Worm (Caenorhabditis elegans) whole organism, midembryonic: Measurements from ENCODE around the gene msi-1.

ENCODE experiments used
- T22C8.4 ChIP-seq: fragments of 200-800 bp; sonication (Bioruptor generic); IDR thresholded peaks from 2 replicates; pipeline ENCODE4 v1.3.6; 2022; ENCODE audit warnings: missing genetic modification characterization, missing compliant biosample characterization
- cog-1 ChIP-seq: sonication (generic microtip); optimal IDR thresholded peaks from 2 replicates; lab custom pipeline; 2016; ENCODE audit warnings: missing genetic modification characterization, missing compliant biosample characterization
- flt-1 ChIP-seq: fragments of 200-800 bp; sonication (Bioruptor generic); IDR thresholded peaks from 2 replicates; pipeline ENCODE4 v1.3.6; 2022; ENCODE audit warnings: missing genetic modification characterization, missing compliant biosample characterization
- klf-2 ChIP-seq: fragments of 200-800 bp; sonication (Bioruptor generic); conservative IDR thresholded peaks from 2 replicates; pipeline ENCODE4 v1.3.6; 2022; ENCODE audit warnings: missing genetic modification reagents, missing genetic modification characterization, missing compliant biosample characterization
- med-1 ChIP-seq: sonication (generic microtip); optimal IDR thresholded peaks from 2 replicates; lab custom pipeline; 2017; ENCODE audit warnings: missing genetic modification characterization, mild to moderate bottlenecking, missing compliant biosample characterization, antibody characterized with exemption, missing genetic modification reagents; ENCODE audit not compliant: insufficient read depth
- ref-1 ChIP-seq: fragments of 200-800 bp; sonication (Bioruptor generic); conservative IDR thresholded peaks from 2 replicates; pipeline ENCODE4 v1.3.6; 2022; ENCODE audit warnings: missing genetic modification reagents, missing genetic modification characterization, missing compliant biosample characterization
- tab-1 ChIP-seq: fragments of 200-800 bp; sonication (Bioruptor generic); IDR thresholded peaks from 2 replicates; pipeline ENCODE4 v1.3.6; 2022; ENCODE audit warnings: missing genetic modification characterization, missing compliant biosample characterization
- ztf-23 ChIP-seq: fragments of 200-800 bp; sonication (Bioruptor generic); IDR thresholded peaks from 2 replicates; pipeline ENCODE4 v1.3.6; 2022; ENCODE audit warnings: missing genetic modification reagents, missing genetic modification characterization, missing compliant biosample characterization
- ztf-29 ChIP-seq: fragments of 200-800 bp; sonication (Bioruptor generic); IDR thresholded peaks from 2 replicates; pipeline ENCODE4 v1.3.6; 2022; ENCODE audit warnings: missing genetic modification reagents, missing genetic modification characterization, missing compliant biosample characterization

DNA sequence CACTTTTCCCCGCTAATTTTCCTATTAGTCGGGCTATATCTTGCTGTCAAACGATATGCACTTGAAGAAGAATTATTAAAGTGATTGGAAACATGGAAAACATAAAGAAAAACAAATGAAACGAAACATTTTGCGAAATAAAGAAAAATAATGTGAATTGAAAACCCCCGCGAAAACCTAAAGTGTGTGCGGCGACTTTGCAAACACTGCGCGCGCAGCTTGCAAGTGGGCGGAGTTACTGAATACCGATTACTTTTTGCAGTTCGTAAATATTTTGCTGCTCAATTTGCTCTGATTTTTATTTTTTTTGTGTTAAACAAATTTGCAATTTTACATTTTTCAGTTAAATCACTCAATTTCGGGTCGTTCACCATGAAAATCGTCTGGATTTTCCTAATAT lies 59.6 kb downstream of the msi-1 start, which contains the start of gene ccdc-47:
- peak; percentile 88 for TF ChIP-seq tab-1
- TF ChIP-seq ztf-23 = peak; percentile 89
- TF ChIP-seq ztf-29 (GFP tag; lab: Robert Waterston, UW) = no peak
- peak; percentile 66 for TF ChIP-seq T22C8.4
- TF ChIP-seq flt-1 (GFP tag; lab: Robert Waterston, UW) = peak; percentile 93
- TF ChIP-seq cog-1 (tag; lab: Kevin White, UChicago) = peak; percentile 72
- peak; percentile 95 for TF ChIP-seq med-1 (GFP tag; lab: Kevin White, UChicago)
- TF ChIP-seq ref-1 (GFP tag; lab: Robert Waterston, UW) = 0 out of 2 replicates have a peak, but pooled peaks have one; percentile 22
- TF ChIP-seq klf-2 (GFP tag; lab: Robert Waterston, UW) = peak; percentile 77
